Fruit fly (Drosophila melanogaster): Measurements from ENCODE around the gene CG14075.

Gene CG14075

dm6 chr3L:19016805-19017161, 32.0 kb downstream of the CG14075 start (continued):
- no peak for TF ChIP-seq CG11093 (GFP tag; IDR thresholded peaks at IDR 0.05)
- no peak for TF ChIP-seq kah (GFP tag; optimal IDR thresholded peaks at IDR 0.05)
- no peak for TF ChIP-seq CG1647 (GFP tag; optimal IDR thresholded peaks at IDR 0.05)
- TF ChIP-seq grn (GFP tag; optimal IDR thresholded peaks at IDR 0.05), result no peak
- TF ChIP-seq CG9817 (tag; optimal IDR thresholded peaks at IDR 0.05), result no peak
- peak; percentile 81 for TF ChIP-seq CG4360 (GFP tag; IDR thresholded peaks at IDR 0.05)
- peak; percentile 61; the same call in 2 of the 3 replicates for TF ChIP-seq CG6175 (GFP tag; IDR thresholded peaks at IDR 0.05)
- TF ChIP-seq CG3281 (GFP tag; optimal IDR thresholded peaks at IDR 0.05), result no peak
- no peak for TF ChIP-seq CG2889 (GFP tag; IDR thresholded peaks at IDR 0.05)
- TF ChIP-seq org-1 (GFP tag; optimal IDR thresholded peaks at IDR 0.05), result no peak
- TF ChIP-seq CG4820 (GFP tag; optimal IDR thresholded peaks at IDR 0.05), result no peak
- no peak for TF ChIP-seq CG1792 (GFP tag; optimal IDR thresholded peaks at IDR 0.05)
- TF ChIP-seq CG43689 (GFP tag; IDR thresholded peaks at IDR 0.05), result no peak
- TF ChIP-seq CG11560 (tag; IDR thresholded peaks at IDR 0.05), result no peak
- peak; percentile 23 for TF ChIP-seq CG12104 (GFP tag; optimal IDR thresholded peaks at IDR 0.05)
- TF ChIP-seq Awh (GFP tag; IDR thresholded peaks at IDR 0.05), result peak; percentile 80
- no peak for TF ChIP-seq slp2 (GFP tag; optimal IDR thresholded peaks at IDR 0.05)
- TF ChIP-seq CG9609 (GFP tag; optimal IDR thresholded peaks at IDR 0.05), result no peak
- no peak for TF ChIP-seq CG3847 (GFP tag; IDR thresholded peaks at IDR 0.05)
- no peak for TF ChIP-seq CrebB (tag; optimal IDR thresholded peaks at IDR 0.05)
- TF ChIP-seq TFAM (GFP tag; optimal IDR thresholded peaks at IDR 0.05), result no peak
- TF ChIP-seq zen2 (GFP tag; IDR thresholded peaks at IDR 0.05; ENCODE audit: partially characterized antibody), result no peak
- TF ChIP-seq CG11247 (GFP tag; IDR thresholded peaks at IDR 0.05), result 0 out of 2 replicates have a peak, but pooled peaks have one; percentile 6
- TF ChIP-seq ttk (GFP tag; IDR thresholded peaks at IDR 0.05), result no peak
- no peak for TF ChIP-seq HLH54F (GFP tag; optimal IDR thresholded peaks at IDR 0.05)
- no peak for TF ChIP-seq chif (GFP tag; optimal IDR thresholded peaks at IDR 0.05)
- no peak for TF ChIP-seq gce (GFP tag; IDR thresholded peaks at IDR 0.05)
- no peak for TF ChIP-seq dmrt99B (tag; optimal IDR thresholded peaks at IDR 0.05)
- TF ChIP-seq zfh2 (GFP tag; optimal IDR thresholded peaks at IDR 0.05), result no peak
- TF ChIP-seq CG17612 (GFP tag; IDR thresholded peaks at IDR 0.05), result no peak
- no peak for TF ChIP-seq fd96Cb (tag; optimal IDR thresholded peaks at IDR 0.05)
- TF ChIP-seq H15 (GFP tag; IDR thresholded peaks at IDR 0.05), result no peak
- TF ChIP-seq Med (GFP tag), result peak; percentile 46
- no peak for TF ChIP-seq CG31365 (tag; optimal IDR thresholded peaks at IDR 0.05)
- no peak for TF ChIP-seq CG13287 (GFP tag; IDR thresholded peaks at IDR 0.05; ENCODE audit: partially characterized antibody)
- no peak for TF ChIP-seq slbo (GFP tag; IDR thresholded peaks at IDR 0.05)
- TF ChIP-seq Hr3 (GFP tag; optimal IDR thresholded peaks at IDR 0.05), result no peak
- no peak for TF ChIP-seq ci (GFP tag; IDR thresholded peaks at IDR 0.05)
- TF ChIP-seq CG14441 (GFP tag; IDR thresholded peaks at IDR 0.05), result no peak; the same call in 1 of the 2 replicates
- TF ChIP-seq corto (GFP tag; optimal IDR thresholded peaks at IDR 0.05), result no peak
- no peak for TF ChIP-seq CG9215 (GFP tag; IDR thresholded peaks at IDR 0.05)

dm6 chr3L:19018440-19018839, 33.7 kb downstream of the CG14075 start:
- TF ChIP-seq dmrt11E (tag; optimal IDR thresholded peaks at IDR 0.05) (no peak), ci (GFP tag; IDR thresholded peaks at IDR 0.05) (0 out of 3 replicates have a peak, but pooled peaks have one; percentile 17), dpn (GFP tag; optimal IDR thresholded peaks at IDR 0.05) (no peak), CG14441 (GFP tag; IDR thresholded peaks at IDR 0.05) (peak; percentile 36; the same call in 1 of the 2 replicates), Dref (GFP tag; IDR thresholded peaks at IDR 0.05) (no peak), zf30C (GFP tag; optimal IDR thresholded peaks at IDR 0.05) (no peak), Atf6 (GFP tag; IDR thresholded peaks at IDR 0.05) (0 out of 2 replicates have a peak, but pooled peaks have one; percentile 16), bab2 (GFP tag; optimal IDR thresholded peaks at IDR 0.05) (no peak), HLH3B (GFP tag; IDR thresholded peaks at IDR 0.05) (peak; percentile 34; the same call in 1 of the 2 replicates), Rfx (GFP tag; IDR thresholded peaks at IDR 0.05) (peak; percentile 46; the same call in 1 of the 2 replicates), bigmax (GFP tag; optimal IDR thresholded peaks at IDR 0.05) (no peak), wor (GFP tag; IDR thresholded peaks at IDR 0.05) (no peak), CG32532 (GFP tag; IDR thresholded peaks at IDR 0.05) (peak; percentile 51; the same call in 1 of the 2 replicates), Sry-δ (GFP tag; optimal IDR thresholded peaks at IDR 0.05) (no peak), Adf1 (GFP tag; IDR thresholded peaks at IDR 0.05) (no peak), lola (GFP tag; optimal IDR thresholded peaks at IDR 0.05) (no peak)
